Fruit fly (Drosophila melanogaster): ENCODE data around the gene CG31055.
A peak's percentile ranks its signal among the peaks of the same experiment; 100 is the strongest.

The CG31055 gene

DNA sequence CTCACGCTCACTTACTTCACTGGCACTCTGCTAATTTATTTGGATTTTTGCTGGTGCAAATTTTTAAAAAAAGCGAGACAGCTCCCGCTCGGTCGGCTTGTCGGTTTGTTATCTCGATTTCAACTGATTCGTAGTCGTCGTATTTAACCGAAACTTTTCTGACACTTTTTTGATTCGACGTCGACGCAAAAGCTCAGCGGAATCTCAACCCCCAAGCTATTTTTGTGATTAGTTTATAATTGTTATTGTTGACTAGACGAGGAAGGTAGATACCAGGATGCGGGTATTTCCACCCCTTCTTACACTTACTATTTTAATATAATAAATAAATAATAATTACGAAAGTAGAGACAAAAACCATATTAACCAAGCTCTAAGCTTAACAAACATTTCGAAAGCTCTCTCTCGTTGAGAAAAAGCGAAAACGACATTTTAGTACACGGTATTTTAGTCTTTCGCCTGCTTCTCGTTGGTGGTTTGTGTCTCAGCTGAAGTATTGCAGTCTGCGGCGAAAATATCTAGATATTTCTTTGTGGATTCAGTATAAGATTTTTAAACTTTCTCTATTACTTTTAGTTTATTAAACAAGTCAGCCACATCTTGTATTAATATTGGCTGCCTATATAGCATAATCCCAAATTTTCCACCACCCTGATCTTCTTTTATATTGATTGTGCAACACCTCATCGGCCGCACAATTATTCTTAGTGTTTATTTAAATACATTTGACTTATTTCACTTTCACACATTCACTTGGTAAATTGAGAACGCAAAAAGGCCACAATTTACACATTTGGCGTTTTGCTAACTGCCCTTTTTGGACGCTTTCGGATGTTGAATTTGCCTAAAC lies 31.0 kb downstream of the CG31055 start, which contains the start of gene tau (continued):
- TF ChIP-seq Bgb (GFP tag; IDR thresholded peaks at IDR 0.05; ENCODE audit: partially characterized antibody) = peak; percentile 20; the same call in 1 of the 2 replicates
- peak; percentile 8 for TF ChIP-seq lilli (GFP tag; optimal IDR thresholded peaks at IDR 0.05)
- no peak for TF ChIP-seq C15 (GFP tag; IDR thresholded peaks at IDR 0.05)
- no peak for TF ChIP-seq CG7357 (GFP tag; IDR thresholded peaks at IDR 0.05)
- TF ChIP-seq CG14014 (GFP tag; IDR thresholded peaks at IDR 0.05) = no peak
- no peak for TF ChIP-seq crol (GFP tag; IDR thresholded peaks at IDR 0.05)
- TF ChIP-seq CG9932 (GFP tag; IDR thresholded peaks at IDR 0.05) = peak; percentile 28; the same call in 1 of the 2 replicates
- no peak for TF ChIP-seq hbn (GFP tag; IDR thresholded peaks at IDR 0.05; ENCODE audit: partially characterized antibody)
- TF ChIP-seq Nf-YC (tag; optimal IDR thresholded peaks at IDR 0.05) = peak; percentile 11
- TF ChIP-seq gfzf (GFP tag; optimal IDR thresholded peaks at IDR 0.05) = peak; percentile 20
- TF ChIP-seq grn (GFP tag; optimal IDR thresholded peaks at IDR 0.05) = no peak
- no peak for TF ChIP-seq gsb (GFP tag; IDR thresholded peaks at IDR 0.05)
- 0 out of 4 replicates have a peak, but pooled peaks have one; percentile 50 for TF ChIP-seq chinmo (GFP tag; IDR thresholded peaks at IDR 0.05; ENCODE audit: partially characterized antibody)
- 0 out of 2 replicates have a peak, but pooled peaks have one; percentile 11 for TF ChIP-seq MBD-R2 (GFP tag; IDR thresholded peaks at IDR 0.05)
- no peak for TF ChIP-seq CG14860 (GFP tag; IDR thresholded peaks at IDR 0.05; ENCODE audit: partially characterized antibody)
- no peak for TF ChIP-seq CG2116 (GFP tag; optimal IDR thresholded peaks at IDR 0.05)
- peak; percentile 73 for TF ChIP-seq sens (GFP tag)
- peak in 1 of 2 experiments; percentile 6 for TF ChIP-seq Trl (optimal IDR thresholded peaks at IDR 0.05)
- TF ChIP-seq Trl (GFP tag; optimal IDR thresholded peaks at IDR 0.05) = no peak
- no peak for TF ChIP-seq Camta (GFP tag; optimal IDR thresholded peaks at IDR 0.05)
- TF ChIP-seq usp (GFP tag; optimal IDR thresholded peaks at IDR 0.05) = no peak
- no peak for TF ChIP-seq CG15601 (tag; optimal IDR thresholded peaks at IDR 0.05)
- peak; percentile 58; the same call in 2 of the 3 replicates for TF ChIP-seq Dbx (GFP tag; IDR thresholded peaks at IDR 0.05)
- TF ChIP-seq ind (GFP tag; optimal IDR thresholded peaks at IDR 0.05) = no peak
- no peak for TF ChIP-seq zen2 (GFP tag; IDR thresholded peaks at IDR 0.05; ENCODE audit: partially characterized antibody)
- peak; percentile 39 for TF ChIP-seq exex (tag; optimal IDR thresholded peaks at IDR 0.05)
- TF ChIP-seq CoRest (tag; optimal IDR thresholded peaks at IDR 0.05) = no peak
- no peak for TF ChIP-seq ken (GFP tag; IDR thresholded peaks at IDR 0.05)
- TF ChIP-seq ranshi (GFP tag; IDR thresholded peaks at IDR 0.05) = no peak
- no peak for TF ChIP-seq so (GFP tag; IDR thresholded peaks at IDR 0.05)
- peak; percentile 2 for TF ChIP-seq PHDP (tag; optimal IDR thresholded peaks at IDR 0.05)
- TF ChIP-seq Doc2 (GFP tag; IDR thresholded peaks at IDR 0.05) = no peak
- no peak for TF ChIP-seq CG1233 (GFP tag; optimal IDR thresholded peaks at IDR 0.05)
- peak; percentile 85 for TF ChIP-seq Deaf1 (tag; optimal IDR thresholded peaks at IDR 0.05)
- no peak for TF ChIP-seq CG30403 (GFP tag; optimal IDR thresholded peaks at IDR 0.05)
- TF ChIP-seq D19B (GFP tag; optimal IDR thresholded peaks at IDR 0.05) = peak; percentile 79
- TF ChIP-seq Dp (GFP tag; optimal IDR thresholded peaks at IDR 0.05) = peak; percentile 12
- no peak for TF ChIP-seq Sin3A (optimal IDR thresholded peaks at IDR 0.05)
- no peak for TF ChIP-seq fd102C (GFP tag; optimal IDR thresholded peaks at IDR 0.05)
- no peak for TF ChIP-seq CG14965 (GFP tag; optimal IDR thresholded peaks at IDR 0.05; ENCODE audit: borderline replicate concordance)
- no peak for TF ChIP-seq yki (optimal IDR thresholded peaks at IDR 0.05)
- TF ChIP-seq CG5245 (GFP tag; optimal IDR thresholded peaks at IDR 0.05) = no peak
